Worm (Caenorhabditis elegans) whole organism, early embryonic: ENCODE data around the gene glb-6.

Experiments
- B0310.2 ChIP-seq: sonication (generic microtip); optimal IDR thresholded peaks from 2 replicates; lab custom pipeline; 2016; ENCODE audit warnings: mild to moderate bottlenecking, missing genetic modification characterization, missing compliant biosample characterization
- F13C5.2 ChIP-seq: sonication (generic microtip); optimal IDR thresholded peaks from 2 replicates; lab custom pipeline; 2017; ENCODE audit warnings: mild to moderate bottlenecking, missing genetic modification characterization, inconsistent platforms, missing compliant biosample characterization
- aly-1 ChIP-seq: sonication (generic microtip); optimal IDR thresholded peaks from 2 replicates; lab custom pipeline; 2016; ENCODE audit warnings: missing genetic modification characterization, missing compliant biosample characterization
- ama-1 ChIP-seq: fragments of 150-350 bp; optimal IDR thresholded peaks from 2 replicates; lab custom pipeline; 2014
- ceh-13 ChIP-seq: fragments of 200-800 bp; sonication (Bioruptor generic); optimal IDR thresholded peaks from 2 replicates; lab custom pipeline; 2018; ENCODE audit warnings: mild to moderate bottlenecking, missing genetic modification characterization, missing compliant biosample characterization
- ceh-36 ChIP-seq: sonication (generic microtip); optimal IDR thresholded peaks from 2 replicates; lab custom pipeline; 2016; ENCODE audit warnings: missing genetic modification characterization, inconsistent platforms, missing compliant biosample characterization
- ets-7 ChIP-seq: sonication (generic microtip); optimal IDR thresholded peaks from 2 replicates; lab custom pipeline; 2016; ENCODE audit warnings: missing genotype, missing genetic modification characterization, missing compliant biosample characterization
- flt-1 ChIP-seq: fragments of 200-800 bp; sonication (Bioruptor generic); IDR thresholded peaks from 2 replicates; pipeline ENCODE4 v1.3.6; 2022; ENCODE audit warnings: missing genetic modification characterization, missing compliant biosample characterization
- hmbx-1 ChIP-seq: sonication (generic microtip); optimal IDR thresholded peaks from 2 replicates; lab custom pipeline; 2016; ENCODE audit warnings: mild to moderate bottlenecking, missing genetic modification characterization, missing compliant biosample characterization
- hmg-4 ChIP-seq: fragments of 200-800 bp; sonication (Bioruptor generic); optimal IDR thresholded peaks from 2 replicates; lab custom pipeline; 2018; ENCODE audit warnings: mild to moderate bottlenecking, missing genetic modification characterization, missing compliant biosample characterization
- hnd-1 ChIP-seq: sonication (generic microtip); optimal IDR thresholded peaks from 2 replicates; lab custom pipeline; 2016; ENCODE audit warnings: missing genetic modification characterization, missing compliant biosample characterization
- pes-1 ChIP-seq: fragments of 200-800 bp; sonication (Bioruptor generic); IDR thresholded peaks from 2 replicates; pipeline ENCODE4 v1.3.6; 2022; ENCODE audit warnings: missing genetic modification reagents, missing genetic modification characterization, missing compliant biosample characterization
- scrt-1 ChIP-seq: fragments of 200-800 bp; sonication (Bioruptor generic); IDR thresholded peaks from 2 replicates; pipeline ENCODE4 v1.3.6; 2022; ENCODE audit warnings: missing genetic modification characterization, missing compliant biosample characterization
- sea-1 ChIP-seq: fragments of 200-800 bp; sonication (Bioruptor generic); conservative IDR thresholded peaks from 2 replicates; pipeline ENCODE4 v1.3.6; 2022; ENCODE audit warnings: missing genetic modification characterization, missing compliant biosample characterization
- tbx-11 ChIP-seq: fragments of 200-800 bp; sonication (Bioruptor generic); IDR thresholded peaks from 2 replicates; pipeline ENCODE4 v1.3.6; 2022; ENCODE audit warnings: missing genetic modification characterization, missing compliant biosample characterization
- tbx-37 ChIP-seq: fragments of 200-800 bp; sonication (Bioruptor generic); conservative IDR thresholded peaks from 2 replicates; pipeline ENCODE4 v1.3.6; 2022; ENCODE audit warnings: missing genetic modification reagents, missing genetic modification characterization, missing compliant biosample characterization
- tra-4 ChIP-seq: sonication (generic microtip); optimal IDR thresholded peaks from 2 replicates; lab custom pipeline; 2017; ENCODE audit warnings: missing genetic modification characterization, missing compliant biosample characterization

The glb-6 gene

DNA sequence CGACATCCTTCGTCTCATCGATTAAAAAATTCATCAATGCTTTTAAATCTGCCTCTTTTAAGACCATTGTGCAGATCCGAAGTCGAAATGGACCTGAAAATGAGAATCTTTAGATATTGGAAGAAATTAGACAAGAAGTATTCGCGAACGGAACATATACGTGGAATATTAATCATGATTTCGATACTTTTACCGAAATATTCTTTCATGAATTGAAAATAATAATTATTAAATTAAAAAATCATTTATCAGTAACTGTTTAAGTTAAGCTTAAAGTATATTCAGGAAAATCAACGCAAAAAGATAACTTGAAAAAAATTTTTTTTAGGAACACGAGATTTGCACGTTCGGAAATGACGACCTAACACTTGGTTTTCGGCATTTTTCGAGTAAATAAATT is 30.9 kb upstream of the glb-6 start, which contains the start of gene CD4.8:
CD4.8 (minus strand) TSS at position 101 of the 400 bp plus-strand sequence.
- TF ChIP-seq tbx-11, result no peak
- no peak for TF ChIP-seq flt-1 (GFP tag; lab: Robert Waterston, UW)
- TF ChIP-seq tbx-37, result no peak
- TF ChIP-seq sea-1 (GFP tag; lab: Robert Waterston, UW), result no peak
- TF ChIP-seq aly-1, result no peak
- TF ChIP-seq F13C5.2 (tag; lab: Kevin White, UChicago), result no peak
- no peak for TF ChIP-seq ceh-36 (tag; lab: Kevin White, UChicago)
- no peak for TF ChIP-seq hmbx-1
- no peak for TF ChIP-seq hmg-4
- no peak for TF ChIP-seq hnd-1 (tag; lab: Kevin White, UChicago)
- no peak for TF ChIP-seq tra-4 (tag; lab: Kevin White, UChicago)
- no peak for TF ChIP-seq ets-7
- TF ChIP-seq ceh-13 (GFP tag; lab: Kevin White, UChicago), result no peak
- no peak for TF ChIP-seq scrt-1
- TF ChIP-seq pes-1 (GFP tag; lab: Robert Waterston, UW), result no peak

DNA sequence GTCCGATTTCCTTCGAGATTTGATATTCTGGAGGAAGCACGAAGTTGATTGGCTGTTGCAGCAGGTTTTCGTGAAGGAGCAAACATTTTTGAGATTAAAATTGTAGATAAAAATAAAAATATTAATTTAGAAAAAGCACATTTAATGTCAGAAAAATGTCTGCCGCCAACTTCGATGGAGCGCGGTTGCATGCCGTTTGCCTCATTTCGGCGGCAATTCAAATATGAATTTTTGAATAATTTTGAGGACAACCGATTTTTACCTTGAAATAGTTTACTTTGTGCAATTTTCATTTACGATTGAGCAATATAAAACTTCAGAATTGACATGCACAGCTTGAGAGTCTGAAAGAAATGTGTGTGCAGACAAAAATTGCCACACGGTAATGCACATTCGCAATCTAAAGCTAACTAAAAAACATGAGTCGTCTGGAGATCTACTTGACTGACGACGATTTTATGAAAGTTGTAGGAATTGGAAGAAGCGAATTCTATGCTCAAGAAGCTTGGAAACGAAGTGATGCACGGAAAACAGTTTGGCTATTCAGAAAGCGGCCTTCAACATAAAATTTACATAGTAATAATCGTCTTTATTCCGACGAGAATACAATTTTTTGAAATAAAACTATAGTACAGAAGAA is 26.2 kb upstream of the glb-6 start, which contains the start of gene zhit-1:
zhit-1 (minus strand) TSS at position 161 of the 640 bp plus-strand sequence.
- TF ChIP-seq hmbx-1, result no peak
- TF ChIP-seq B0310.2 (tag; lab: Kevin White, UChicago), result no peak
- TF ChIP-seq sea-1 (GFP tag; lab: Robert Waterston, UW), result no peak
- TF ChIP-seq tbx-11, result no peak
- no peak for TF ChIP-seq ceh-13 (GFP tag; lab: Kevin White, UChicago)
- TF ChIP-seq scrt-1, result no peak
- no peak for TF ChIP-seq pes-1 (GFP tag; lab: Robert Waterston, UW)
- no peak for TF ChIP-seq F13C5.2 (tag; lab: Kevin White, UChicago)
- TF ChIP-seq flt-1 (GFP tag; lab: Robert Waterston, UW), result no peak
- TF ChIP-seq ceh-36 (tag; lab: Kevin White, UChicago), result no peak
- TF ChIP-seq aly-1, result no peak
- TF ChIP-seq hnd-1 (tag; lab: Kevin White, UChicago), result no peak
- no peak for TF ChIP-seq ets-7
- TF ChIP-seq tbx-37, result no peak
- no peak for TF ChIP-seq hmg-4
- TF ChIP-seq tra-4 (tag; lab: Kevin White, UChicago), result no peak
- no peak for TF ChIP-seq ama-1 (lab: Kevin White, UChicago)

DNA sequence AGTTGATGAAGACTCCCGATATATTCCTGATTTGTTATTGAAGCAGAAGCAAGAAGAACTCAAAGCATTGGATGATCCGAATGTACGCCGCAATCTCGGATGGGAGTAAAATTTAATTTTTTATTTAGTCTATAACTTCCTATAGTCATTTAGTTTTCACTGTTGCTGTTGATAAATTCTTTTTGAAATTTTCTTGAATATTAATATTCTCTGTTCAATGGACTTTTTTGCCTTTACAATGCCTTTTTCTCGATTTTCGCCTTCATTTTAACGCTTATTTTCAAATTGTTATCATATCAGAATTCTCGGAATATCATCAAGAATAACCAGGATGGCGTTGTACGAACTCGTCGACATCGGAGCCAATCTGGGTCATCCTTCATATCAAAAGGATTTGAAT is 24.0 kb upstream of the glb-6 start, which contains the start of gene crn-2:
crn-2 (plus strand) TSS at position 301 of the 400 bp plus-strand sequence.
- no peak for TF ChIP-seq hmbx-1
- TF ChIP-seq tbx-37, result no peak
- no peak for TF ChIP-seq ceh-36 (tag; lab: Kevin White, UChicago)
- TF ChIP-seq B0310.2 (tag; lab: Kevin White, UChicago), result no peak
- TF ChIP-seq ama-1 (lab: Kevin White, UChicago), result no peak
- TF ChIP-seq hmg-4, result no peak
- TF ChIP-seq aly-1, result no peak
- TF ChIP-seq tra-4 (tag; lab: Kevin White, UChicago), result no peak
- TF ChIP-seq ets-7, result no peak
- TF ChIP-seq F13C5.2 (tag; lab: Kevin White, UChicago), result no peak
- no peak for TF ChIP-seq hnd-1 (tag; lab: Kevin White, UChicago)
- no peak for TF ChIP-seq tbx-11
- no peak for TF ChIP-seq flt-1 (GFP tag; lab: Robert Waterston, UW)
- no peak for TF ChIP-seq ceh-13 (GFP tag; lab: Kevin White, UChicago)
- no peak for TF ChIP-seq pes-1 (GFP tag; lab: Robert Waterston, UW)

DNA sequence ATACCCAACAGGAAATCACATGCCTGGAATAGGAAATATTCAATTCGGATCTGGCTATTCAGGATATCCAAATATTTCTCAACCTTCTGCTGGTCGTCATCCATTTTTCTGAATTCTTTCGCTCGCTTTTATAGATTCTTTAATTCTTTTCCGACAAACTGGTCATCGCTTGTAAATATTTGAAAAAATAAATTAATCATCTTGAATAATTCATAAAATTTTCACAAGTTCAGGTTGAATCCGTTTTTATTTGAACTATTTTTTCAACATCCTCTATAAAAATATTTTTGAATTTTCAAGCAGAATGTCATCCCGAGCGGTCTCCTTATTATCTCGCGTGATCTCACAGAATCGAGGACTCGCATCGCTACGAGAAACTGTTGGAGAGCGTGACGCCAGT is 23.1 kb upstream of the glb-6 start, which contains the start of gene mrpl-48:
mrpl-48 (plus strand) TSS at position 301 of the 400 bp plus-strand sequence.
- no peak for TF ChIP-seq ets-7

DNA sequence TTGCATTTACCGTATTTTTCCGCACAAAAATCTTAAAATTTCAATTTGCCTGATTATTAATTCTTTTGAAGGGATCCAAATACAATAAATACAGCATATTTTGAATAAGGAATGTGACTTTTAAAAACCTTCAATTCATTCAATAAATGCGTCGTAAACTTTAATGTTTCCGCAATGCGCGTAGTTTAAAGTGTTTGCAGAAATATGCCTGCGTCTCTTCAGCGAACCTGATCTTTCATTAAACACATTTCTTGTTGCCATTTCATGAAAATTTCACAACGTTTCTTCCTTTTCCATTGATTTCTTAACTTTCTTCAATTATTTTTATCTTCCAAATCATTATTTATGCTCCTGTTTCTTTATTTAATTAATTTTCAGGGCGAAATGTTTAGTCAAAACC is 22.0 kb upstream of the glb-6 start, which contains the start of gene vps-37:
vps-37 (plus strand) TSS at position 378 of the 400 bp plus-strand sequence.
- TF ChIP-seq ceh-13 (GFP tag; lab: Kevin White, UChicago) (no peak), scrt-1 (no peak), F13C5.2 (tag; lab: Kevin White, UChicago) (peak; percentile 20), ceh-36 (tag; lab: Kevin White, UChicago) (peak; percentile 14), pes-1 (GFP tag; lab: Robert Waterston, UW) (peak; percentile 29; the same call in 1 of the 2 replicates), tbx-11 (no peak)

DNA sequence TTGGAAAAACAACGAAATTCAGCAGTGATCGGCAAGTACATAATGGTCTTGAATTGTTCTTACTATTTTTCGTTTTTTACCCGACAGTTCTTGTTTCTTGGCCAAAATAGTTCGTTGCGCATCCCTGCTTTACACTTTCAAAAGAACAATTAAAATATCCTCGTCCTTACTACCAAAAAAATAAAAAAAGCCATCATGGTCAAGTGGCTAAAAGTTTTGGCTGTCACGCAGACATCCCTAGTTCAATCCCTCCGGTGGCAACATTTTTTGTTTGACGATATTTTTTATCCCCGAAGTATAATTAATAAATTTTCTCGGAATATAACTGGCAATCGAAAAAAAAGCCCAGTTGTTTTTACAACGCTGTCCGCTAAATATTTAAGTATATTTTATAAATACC is 21.6 kb upstream of the glb-6 start:
- no peak for TF ChIP-seq aly-1
- TF ChIP-seq hnd-1 (tag; lab: Kevin White, UChicago), result no peak
- TF ChIP-seq tbx-37, result no peak
- no peak for TF ChIP-seq B0310.2 (tag; lab: Kevin White, UChicago)

DNA sequence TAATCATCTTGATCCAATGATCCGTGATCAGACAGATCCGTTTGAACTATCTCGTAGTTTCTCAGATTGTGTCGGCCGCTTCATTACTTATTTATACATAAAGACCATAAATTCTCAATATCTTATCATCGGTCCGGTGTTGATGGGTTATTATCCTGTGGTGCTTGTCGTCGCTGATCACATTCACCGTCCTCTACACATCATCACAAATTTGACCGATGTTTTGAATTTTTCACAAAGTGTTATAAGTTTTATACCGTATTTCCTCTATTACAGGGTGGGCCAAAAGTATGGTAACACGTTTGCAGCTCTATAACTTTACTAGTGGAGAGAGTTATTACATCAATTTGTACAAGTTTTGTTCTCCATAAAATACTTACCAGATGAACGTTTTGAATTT is 17.6 kb upstream of the glb-6 start:
- TF ChIP-seq ama-1 (lab: Kevin White, UChicago), result no peak
- no peak for TF ChIP-seq B0310.2 (tag; lab: Kevin White, UChicago)
- no peak for TF ChIP-seq sea-1 (GFP tag; lab: Robert Waterston, UW)
- TF ChIP-seq hmbx-1, result no peak
- TF ChIP-seq tbx-37, result no peak
- no peak for TF ChIP-seq aly-1
- TF ChIP-seq hnd-1 (tag; lab: Kevin White, UChicago), result no peak

DNA sequence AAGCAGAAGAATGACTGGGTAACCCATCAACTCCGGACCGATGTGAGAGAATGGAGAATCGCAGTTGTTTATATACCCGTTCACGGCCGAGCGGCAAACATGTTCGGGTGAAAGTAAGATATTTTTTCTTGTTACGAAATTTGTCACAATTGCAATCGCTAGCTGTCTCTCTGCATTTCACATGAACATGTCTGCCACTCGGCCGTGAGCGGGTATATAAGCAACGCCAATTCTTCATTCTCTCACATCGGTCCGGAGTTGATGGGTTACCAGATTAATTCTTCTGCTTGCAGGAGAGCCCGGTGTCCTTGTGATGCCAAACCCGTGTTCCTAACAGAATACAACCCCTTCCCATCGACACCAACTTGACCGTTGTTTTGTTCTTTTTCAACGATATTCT is 16.7 kb upstream of the glb-6 start:
- no peak for TF ChIP-seq ama-1 (lab: Kevin White, UChicago)
- TF ChIP-seq aly-1, result no peak
